Worm (Caenorhabditis elegans) whole organism, mixed stage, embryonic: ENCODE data around the gene srh-15.

Experiments used
- M03D4.4 ChIP-seq: sonication (generic microtip); optimal IDR thresholded peaks from 2 replicates; lab custom pipeline; 2017; ENCODE audit warnings: mild to moderate bottlenecking, missing genetic modification characterization, missing compliant biosample characterization
- bed-3 ChIP-seq: fragments of 200-800 bp; sonication (Bioruptor generic); optimal IDR thresholded peaks from 3 replicates; lab custom pipeline; 2018; ENCODE audit warnings: mild to moderate bottlenecking, missing genetic modification characterization, moderate library complexity, missing compliant biosample characterization
- blmp-1 ChIP-seq: fragments of 150-350 bp; optimal IDR thresholded peaks from 2 replicates; lab custom pipeline; 2014; ENCODE audit warnings: missing biosample characterization, missing genetic modification characterization
- ceh-39 ChIP-seq: fragments of 150-350 bp; optimal IDR thresholded peaks from 2 replicates; lab custom pipeline; 2014; ENCODE audit warnings: missing biosample characterization, missing genetic modification characterization
- ceh-43 ChIP-seq: fragments of 200-800 bp; sonication (Bioruptor generic); optimal IDR thresholded peaks from 2 replicates; lab custom pipeline; 2018; ENCODE audit warnings: mild to moderate bottlenecking, missing genetic modification characterization, moderate library complexity, missing compliant biosample characterization
- ceh-83 ChIP-seq: fragments of 200-800 bp; sonication (Bioruptor generic); optimal IDR thresholded peaks from 2 replicates; lab custom pipeline; 2018; ENCODE audit warnings: mild to moderate bottlenecking, missing genetic modification characterization, missing compliant biosample characterization
- ces-1 ChIP-seq: fragments of 150-350 bp; optimal IDR thresholded peaks from 2 replicates; lab custom pipeline; 2014; ENCODE audit warnings: missing biosample characterization, missing genetic modification reagents, missing genetic modification characterization
- cnd-1 ChIP-seq: fragments of 200-800 bp; sonication (Bioruptor generic); optimal IDR thresholded peaks from 2 replicates; lab custom pipeline; 2018; ENCODE audit warnings: mild to moderate bottlenecking, missing genetic modification characterization, missing compliant biosample characterization
- drap-1 ChIP-seq: fragments of 200-800 bp; sonication (Bioruptor generic); optimal IDR thresholded peaks from 3 replicates; lab custom pipeline; 2018; ENCODE audit warnings: mild to moderate bottlenecking, missing genetic modification characterization, missing compliant biosample characterization
- elt-1 ChIP-seq: sonication (generic microtip); optimal IDR thresholded peaks from 2 replicates; lab custom pipeline; 2017; ENCODE audit warnings: missing genetic modification characterization, mild to moderate bottlenecking, missing compliant biosample characterization, antibody characterized with exemption, moderate library complexity, borderline replicate concordance; ENCODE audit not compliant: insufficient read depth
- ham-2 ChIP-seq: fragments of 200-800 bp; sonication (Bioruptor generic); optimal IDR thresholded peaks from 2 replicates; lab custom pipeline; 2018; ENCODE audit warnings: mild to moderate bottlenecking, missing genetic modification characterization, missing compliant biosample characterization
- hlh-1 ChIP-seq: fragments of 150-350 bp; optimal IDR thresholded peaks from 2 replicates; lab custom pipeline; 2014; ENCODE audit warnings: missing biosample characterization, missing genetic modification reagents, missing genetic modification characterization
- lin-13 ChIP-seq: fragments of 150-350 bp; optimal IDR thresholded peaks from 2 replicates; lab custom pipeline; 2014; ENCODE audit warnings: missing biosample characterization, missing genetic modification characterization
- lin-32 ChIP-seq: fragments of 200-800 bp; sonication (Bioruptor generic); optimal IDR thresholded peaks from 2 replicates; lab custom pipeline; 2018; ENCODE audit warnings: mild to moderate bottlenecking, missing genetic modification characterization, missing compliant biosample characterization
- mab-5 ChIP-seq: fragments of 150-350 bp; optimal IDR thresholded peaks from 2 replicates; lab custom pipeline; 2014; ENCODE audit warnings: missing biosample characterization, missing genetic modification characterization
- mep-1 ChIP-seq: fragments of 150-350 bp; optimal IDR thresholded peaks from 2 replicates; lab custom pipeline; 2017; ENCODE audit warnings: missing biosample characterization, missing genetic modification reagents, missing genetic modification characterization, inconsistent platforms
- mls-2 ChIP-seq: sonication (generic microtip); optimal IDR thresholded peaks from 2 replicates; lab custom pipeline; 2016; ENCODE audit warnings: mild to moderate bottlenecking, missing genetic modification characterization, moderate library complexity, missing compliant biosample characterization
- nhr-12 ChIP-seq: fragments of 150-350 bp; optimal IDR thresholded peaks from 2 replicates; lab custom pipeline; 2014; ENCODE audit warnings: missing biosample characterization, missing genetic modification characterization
- nhr-2 ChIP-seq: fragments of 150-350 bp; optimal IDR thresholded peaks from 2 replicates; lab custom pipeline; 2014; ENCODE audit warnings: missing biosample characterization, missing genetic modification characterization
- nhr-237 ChIP-seq: fragments of 150-350 bp; optimal IDR thresholded peaks from 2 replicates; lab custom pipeline; 2014; ENCODE audit warnings: missing biosample characterization, missing genetic modification characterization
- nhr-28 ChIP-seq: fragments of 150-350 bp; optimal IDR thresholded peaks from 2 replicates; lab custom pipeline; 2014; ENCODE audit warnings: missing biosample characterization, missing genetic modification characterization
- nhr-76 ChIP-seq: sonication (generic microtip); optimal IDR thresholded peaks from 2 replicates; lab custom pipeline; 2017; ENCODE audit warnings: missing biosample characterization, missing genetic modification characterization
- pha-4 ChIP-seq: fragments of 150-350 bp; optimal IDR thresholded peaks from 2 replicates; lab custom pipeline; 2018; ENCODE audit warnings: missing biosample characterization, missing genetic modification reagents, missing genetic modification characterization
- sem-2 ChIP-seq: fragments of 200-800 bp; sonication (Bioruptor generic); optimal IDR thresholded peaks from 2 replicates; lab custom pipeline; 2018; ENCODE audit warnings: mild to moderate bottlenecking, missing genetic modification characterization, missing compliant biosample characterization
- snpc-4 ChIP-seq: fragments of 150-350 bp; optimal IDR thresholded peaks from 2 replicates; lab custom pipeline; 2014; ENCODE audit warnings: missing biosample characterization, missing genetic modification characterization
- tbx-8 ChIP-seq: fragments of 200-800 bp; sonication (Bioruptor generic); optimal IDR thresholded peaks from 2 replicates; lab custom pipeline; 2018; ENCODE audit warnings: mild to moderate bottlenecking, missing genetic modification characterization, moderate library complexity, missing compliant biosample characterization
- unc-120 ChIP-seq: sonication (generic microtip); optimal IDR thresholded peaks from 2 replicates; lab custom pipeline; 2017; ENCODE audit warnings: missing genetic modification characterization, missing compliant biosample characterization; ENCODE audit not compliant: poor library complexity, severe bottlenecking
- unc-39 ChIP-seq: fragments of 150-350 bp; optimal IDR thresholded peaks from 2 replicates; lab custom pipeline; 2014; ENCODE audit warnings: missing biosample characterization, missing genetic modification characterization
- unc-62 ChIP-seq: fragments of 150-350 bp; optimal IDR thresholded peaks from 2 replicates; lab custom pipeline; 2014; ENCODE audit warnings: missing biosample characterization, missing genetic modification reagents, missing genetic modification characterization
- ztf-11 ChIP-seq: fragments of 150-350 bp; optimal IDR thresholded peaks from 2 replicates; lab custom pipeline; 2014; ENCODE audit warnings: missing biosample characterization, missing genetic modification characterization

srh-15 gene

DNA sequence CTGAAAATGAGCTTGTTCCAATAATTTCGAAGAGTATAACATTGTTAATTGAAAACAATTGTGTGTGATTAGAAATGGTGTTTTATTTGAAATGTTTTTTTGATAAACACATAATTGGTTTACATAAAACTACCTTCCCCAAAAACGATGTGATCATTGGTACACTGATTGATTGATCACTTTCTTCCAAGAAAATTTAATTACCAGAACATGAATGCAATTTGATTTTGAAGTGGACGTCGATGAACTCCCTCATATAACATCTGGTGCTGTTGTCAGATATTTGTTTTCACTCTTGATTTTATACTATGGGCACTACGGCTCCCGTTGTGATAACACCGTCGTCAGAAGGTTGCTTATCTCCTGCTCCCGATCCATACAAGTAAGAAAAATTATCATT, at the start of gene srh-15:
Gene srh-15, plus strand, starts transcription at position 301 of the 400 bp plus-strand sequence.
- TF ChIP-seq nhr-12 (no peak), sem-2 (no peak), nhr-237 (tag; lab: Kevin White, UChicago) (no peak), nhr-76 (tag; lab: Kevin White, UChicago) (no peak)

DNA sequence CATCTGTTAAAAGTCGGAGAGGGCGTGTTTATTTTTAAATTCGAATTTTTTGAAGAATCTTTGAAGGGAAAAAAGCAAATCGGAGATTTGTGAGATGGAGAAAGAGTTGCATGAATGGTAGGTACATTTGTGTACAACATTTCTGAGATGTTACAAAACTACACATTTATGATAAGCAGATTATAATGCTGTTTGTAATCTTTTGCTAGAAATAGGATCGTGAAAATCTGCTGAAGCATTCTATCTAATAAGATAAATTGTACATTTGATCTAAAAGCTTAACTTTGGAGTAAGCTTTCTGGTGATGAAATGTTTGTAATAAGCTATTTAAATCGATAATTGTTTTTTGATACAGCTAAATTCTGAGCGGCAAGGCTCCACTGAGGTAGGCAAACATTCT, 48.5 kb upstream of the srh-15 start:
- TF ChIP-seq nhr-12 (no peak), nhr-76 (tag; lab: Kevin White, UChicago) (no peak), lin-32 (GFP tag; lab: Kevin White, UChicago) (no peak), mab-5 (no peak), ceh-43 (GFP tag; lab: Kevin White, UChicago) (no peak), pha-4 (tag; lab: Kevin White, UChicago) (no peak)

DNA sequence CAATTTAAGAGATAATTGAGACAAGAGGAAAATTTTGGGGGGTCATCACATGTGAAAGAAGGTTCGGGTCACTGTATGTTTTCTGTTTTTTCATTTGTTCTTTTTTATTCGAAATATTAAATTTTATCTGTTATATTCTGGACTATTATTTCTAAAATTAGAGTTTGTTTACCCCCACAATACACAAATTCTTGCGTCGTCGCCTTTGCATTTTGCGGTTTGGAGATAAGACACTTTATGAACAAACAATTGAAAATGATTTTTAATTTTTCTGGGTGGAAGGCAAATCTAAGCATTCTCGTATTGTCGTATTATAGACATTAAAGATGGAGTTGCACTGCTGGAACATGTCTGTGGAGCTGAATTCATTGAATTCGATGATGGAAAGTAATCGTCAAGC, 47.5 kb upstream of the srh-15 start:
- TF ChIP-seq ztf-11 (tag; lab: Kevin White, UChicago) (no peak), cnd-1 (tag; lab: Kevin White, UChicago) (no peak), mab-5 (no peak), ceh-43 (GFP tag; lab: Kevin White, UChicago) (no peak), unc-39 (tag; lab: Kevin White, UChicago) (no peak), mep-1 (no peak), ham-2 (GFP tag; lab: Kevin White, UChicago) (no peak), hlh-1 (no peak), unc-62 (no peak), bed-3 (no peak), lin-32 (GFP tag; lab: Kevin White, UChicago) (no peak), elt-1 (tag; lab: Kevin White, UChicago) (no peak)

DNA sequence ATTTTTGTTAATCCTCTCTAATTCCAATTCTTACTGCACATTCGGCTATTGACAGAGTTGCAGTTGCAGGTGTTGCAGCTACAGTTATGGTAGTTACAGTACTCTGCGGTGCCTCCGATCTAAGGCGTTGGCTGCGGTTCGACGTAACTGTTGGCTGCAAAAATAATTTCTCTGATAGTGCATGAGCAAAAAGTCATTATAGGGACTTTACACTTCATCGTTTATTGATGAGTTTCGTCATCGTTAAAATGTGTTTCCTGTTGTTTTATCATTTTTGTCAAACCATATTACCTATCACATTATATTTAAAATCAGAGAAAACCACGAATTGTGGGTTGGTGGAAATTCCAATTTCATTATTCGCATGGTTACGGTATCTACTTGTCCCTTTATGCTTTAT, 46.2 kb upstream of the srh-15 start:
- TF ChIP-seq nhr-12 (no peak), ceh-39 (no peak), mep-1 (no peak), pha-4 (tag; lab: Kevin White, UChicago) (no peak), hlh-1 (no peak), ztf-11 (tag; lab: Kevin White, UChicago) (no peak), nhr-28 (tag; lab: Kevin White, UChicago) (no peak), sem-2 (no peak), mab-5 (no peak), nhr-237 (tag; lab: Kevin White, UChicago) (no peak), nhr-76 (tag; lab: Kevin White, UChicago) (no peak), lin-13 (tag; lab: Kevin White, UChicago) (no peak), drap-1 (no peak), blmp-1 (tag; lab: Kevin White, UChicago) (no peak), M03D4.4 (tag; lab: Kevin White, UChicago) (no peak)

- TF ChIP-seq mep-1 (no peak), elt-1 (tag; lab: Kevin White, UChicago) (no peak), ces-1 (GFP tag; lab: Kevin White, UChicago) (no peak), unc-39 (tag; lab: Kevin White, UChicago) (no peak), tbx-8 (GFP tag; lab: Kevin White, UChicago) (no peak), ceh-39 (no peak), sem-2 (no peak), lin-13 (tag; lab: Kevin White, UChicago) (no peak), nhr-2 (no peak), hlh-1 (no peak), pha-4 (tag; lab: Kevin White, UChicago) (no peak), unc-120 (tag; lab: Kevin White, UChicago) (no peak), cnd-1 (tag; lab: Kevin White, UChicago) (no peak), M03D4.4 (tag; lab: Kevin White, UChicago) (no peak), mls-2 (no peak)
These were observed 44.8 kb upstream of the srh-15 start, which contains the start of gene F32F2.4 for ce11 chrV:13275959-13276358. TSS of gene F32F2.4 (plus strand) at chrV:13276259.

DNA sequence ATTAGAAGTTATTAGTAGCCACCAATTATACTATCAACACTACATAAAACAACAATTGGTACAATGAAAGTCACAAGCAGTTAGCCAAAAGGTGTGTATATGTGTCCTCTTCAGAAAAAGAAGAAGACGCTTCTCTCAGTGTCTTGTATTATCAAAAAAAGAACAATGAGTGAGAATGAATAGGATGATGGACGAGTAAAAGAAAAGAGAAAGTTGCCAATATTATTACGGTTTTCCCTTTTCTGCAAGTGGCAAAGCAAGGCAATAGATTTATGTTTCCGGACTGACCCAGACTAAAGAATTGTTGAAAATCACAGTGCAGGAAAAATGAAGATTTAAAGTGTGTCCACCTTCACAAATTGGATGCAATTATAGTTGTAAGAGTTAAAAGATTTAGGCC, 40.4 kb upstream of the srh-15 start:
- TF ChIP-seq ces-1 (GFP tag; lab: Kevin White, UChicago) (no peak), snpc-4 (tag; lab: Kevin White, UChicago) (no peak), blmp-1 (tag; lab: Kevin White, UChicago) (no peak), drap-1 (no peak), ceh-83 (GFP tag; lab: Kevin White, UChicago) (no peak), ham-2 (GFP tag; lab: Kevin White, UChicago) (no peak)
- TF ChIP-seq, all 35 proteins: peak for 0
